Fruit fly (Drosophila melanogaster): ENCODE results near the gene Cbp80.

Gene Cbp80

DNA sequence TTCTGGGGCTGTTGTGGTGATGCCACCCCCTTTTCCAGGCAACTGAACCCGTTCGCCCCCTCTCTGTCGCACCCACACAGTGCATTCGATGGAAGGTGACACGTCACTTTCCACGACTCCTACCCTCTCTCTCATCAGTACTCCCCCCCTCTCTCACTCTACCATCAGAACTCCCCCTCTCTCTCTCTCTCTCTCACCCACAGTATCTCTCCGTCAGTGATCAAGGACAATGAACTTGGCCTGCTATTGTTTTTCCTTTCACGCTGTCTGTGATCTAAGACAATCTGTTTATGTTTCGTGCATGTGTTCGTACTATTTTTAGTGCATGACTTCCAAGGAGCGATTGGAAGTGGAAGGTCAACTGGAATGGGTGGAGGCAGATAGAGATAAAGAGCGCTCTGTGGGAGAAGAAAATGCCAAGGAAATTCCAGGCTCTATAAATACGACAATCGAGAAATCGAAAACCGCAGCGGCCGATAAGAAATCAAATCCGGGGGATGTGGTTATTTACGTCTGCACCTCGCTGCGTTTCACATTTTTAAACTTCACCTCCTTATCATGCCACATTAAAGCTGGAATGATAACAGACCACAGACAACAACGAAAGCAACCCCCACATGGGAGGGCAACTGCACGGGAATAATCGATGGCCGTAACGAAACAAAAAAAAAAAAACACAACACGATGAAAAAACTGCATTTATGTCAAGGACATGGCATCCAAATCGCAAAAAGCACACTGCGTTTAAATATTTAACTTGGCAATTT is 28.5 kb downstream of the Cbp80 start (continued):
- no peak for TF ChIP-seq zfh2 (GFP tag; optimal IDR thresholded peaks at IDR 0.05)
- TF ChIP-seq sqz (GFP tag; optimal IDR thresholded peaks at IDR 0.05), result peak; percentile 51
- no peak for TF ChIP-seq sima (GFP tag; optimal IDR thresholded peaks at IDR 0.05)
- no peak for TF ChIP-seq CrebB (tag; optimal IDR thresholded peaks at IDR 0.05)
- TF ChIP-seq danr (GFP tag; IDR thresholded peaks at IDR 0.05), result no peak
- TF ChIP-seq CG12942 (GFP tag; optimal IDR thresholded peaks at IDR 0.05), result no peak
- TF ChIP-seq Xbp1 (GFP tag; optimal IDR thresholded peaks at IDR 0.05), result peak; percentile 9
- peak; percentile 45 for TF ChIP-seq Kr (GFP tag; optimal IDR thresholded peaks at IDR 0.05)
- TF ChIP-seq crol (GFP tag; IDR thresholded peaks at IDR 0.05), result peak; percentile 95
- no peak for TF ChIP-seq dan (GFP tag; IDR thresholded peaks at IDR 0.05)
- TF ChIP-seq Dref (GFP tag; IDR thresholded peaks at IDR 0.05), result no peak

DNA sequence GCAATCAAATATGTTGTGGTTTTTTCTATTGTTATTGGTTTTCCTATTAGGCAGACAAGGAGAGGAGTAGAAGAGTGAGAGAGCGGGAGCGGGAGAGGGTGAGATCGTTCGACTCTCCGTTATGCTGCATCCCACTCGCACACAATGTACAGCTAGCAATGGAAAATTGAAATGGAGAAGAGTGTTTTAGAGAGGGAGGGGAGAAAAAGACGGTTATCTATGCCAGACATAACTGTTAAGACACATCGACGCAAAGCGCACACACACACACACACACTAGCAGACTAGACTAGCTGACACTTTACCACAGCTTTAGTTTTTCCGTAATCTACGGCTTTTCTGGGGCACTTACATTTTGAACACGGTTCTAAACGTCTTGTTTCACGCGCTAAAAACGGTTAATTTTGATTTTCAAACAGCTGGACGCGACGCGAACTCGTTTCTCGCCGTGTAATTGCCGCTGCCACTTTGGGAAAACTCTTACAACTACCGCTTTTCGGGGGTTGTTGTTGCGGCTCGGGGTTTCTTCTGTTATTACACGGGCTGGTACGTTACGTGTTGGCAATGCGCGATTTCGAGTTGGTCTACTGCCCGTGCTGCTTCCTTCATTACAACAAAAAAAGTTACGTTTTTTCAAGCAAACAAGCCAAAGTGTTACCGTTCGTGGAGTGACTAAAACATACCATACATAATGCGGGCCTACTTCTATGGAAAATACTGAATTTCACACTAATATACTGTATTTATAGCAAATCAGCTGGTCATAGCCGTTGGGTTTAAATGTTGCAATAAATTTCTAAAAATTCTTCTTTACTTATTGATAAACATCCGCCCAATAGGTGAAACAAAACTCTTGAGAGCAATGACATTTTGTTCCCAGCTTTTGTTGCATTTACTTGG is 29.3 kb downstream of the Cbp80 start, which contains the start of gene fzr:
TSS of gene fzr (minus strand) at position 625 of the 900 bp plus-strand sequence.
- peak; percentile 15 for TF ChIP-seq CG17568 (GFP tag; optimal IDR thresholded peaks at IDR 0.05)
- peak; percentile 50 to 88 for TF ChIP-seq crp (GFP tag; optimal IDR thresholded peaks at IDR 0.05)
- TF ChIP-seq vfl (GFP tag; optimal IDR thresholded peaks at IDR 0.05), result no peak
- TF ChIP-seq CG7963 (GFP tag; IDR thresholded peaks at IDR 0.05; ENCODE audit: partially characterized antibody), result no peak
- TF ChIP-seq Pdp1 (GFP tag; optimal IDR thresholded peaks at IDR 0.05), result peak in 1 of 2 experiments; percentile 32
- no peak for TF ChIP-seq croc (GFP tag; conservative IDR thresholded peaks at IDR 0.05)
- peak; percentile 35 for TF ChIP-seq kni (GFP tag; optimal IDR thresholded peaks at IDR 0.05)
- TF ChIP-seq sima (GFP tag; optimal IDR thresholded peaks at IDR 0.05), result no peak
- no peak for TF ChIP-seq Hr51 (GFP tag; optimal IDR thresholded peaks at IDR 0.05)
- TF ChIP-seq Med (GFP tag), result peak; percentile 14
- TF ChIP-seq CG2889 (GFP tag; IDR thresholded peaks at IDR 0.05), result no peak
- TF ChIP-seq Dip3 (GFP tag; optimal IDR thresholded peaks at IDR 0.05), result no peak
- no peak for TF ChIP-seq gcm (GFP tag; optimal IDR thresholded peaks at IDR 0.05)
- TF ChIP-seq GATAe (GFP tag; conservative IDR thresholded peaks at IDR 0.05), result no peak
- TF ChIP-seq tio (GFP tag; optimal IDR thresholded peaks at IDR 0.05), result no peak
- no peak for TF ChIP-seq da (GFP tag; optimal IDR thresholded peaks at IDR 0.05)
- peak; percentile 46 for TF ChIP-seq sqz (GFP tag; optimal IDR thresholded peaks at IDR 0.05)
- peak; percentile 72 to 74 for TF ChIP-seq Trl (optimal IDR thresholded peaks at IDR 0.05)
- no peak for TF ChIP-seq Trl (GFP tag; optimal IDR thresholded peaks at IDR 0.05)
- 0 out of 3 replicates have a peak, but pooled peaks have one; percentile 29 for TF ChIP-seq H15 (GFP tag; IDR thresholded peaks at IDR 0.05)
- no peak for TF ChIP-seq fd96Cb (tag; optimal IDR thresholded peaks at IDR 0.05)
- no peak for TF ChIP-seq Rfx (GFP tag; IDR thresholded peaks at IDR 0.05)
- no peak for TF ChIP-seq CG13775 (GFP tag; optimal IDR thresholded peaks at IDR 0.05)
- TF ChIP-seq CG42726 (GFP tag; IDR thresholded peaks at IDR 0.05; ENCODE audit: partially characterized antibody), result no peak
- no peak for TF ChIP-seq CG12219 (GFP tag; optimal IDR thresholded peaks at IDR 0.05)
- no peak for TF ChIP-seq kah (GFP tag; optimal IDR thresholded peaks at IDR 0.05)
- TF ChIP-seq Dip2 (GFP tag; IDR thresholded peaks at IDR 0.05), result no peak
- TF ChIP-seq CG9876 (GFP tag; optimal IDR thresholded peaks at IDR 0.05), result no peak
- no peak for TF ChIP-seq yki (optimal IDR thresholded peaks at IDR 0.05)
- peak; percentile 53; the same call in 2 of the 3 replicates for TF ChIP-seq ci (GFP tag; IDR thresholded peaks at IDR 0.05)
- TF ChIP-seq dati (GFP tag; IDR thresholded peaks at IDR 0.05), result no peak
- no peak for TF ChIP-seq CG18619 (GFP tag; optimal IDR thresholded peaks at IDR 0.05)
- TF ChIP-seq Six4 (GFP tag; optimal IDR thresholded peaks at IDR 0.05), result no peak
- TF ChIP-seq caup (GFP tag; optimal IDR thresholded peaks at IDR 0.05; ENCODE audit: severe bottlenecking), result no peak
- TF ChIP-seq toy (GFP tag; IDR thresholded peaks at IDR 0.05), result no peak
- no peak for TF ChIP-seq CG7987 (GFP tag; optimal IDR thresholded peaks at IDR 0.05)
- no peak for TF ChIP-seq lbe (GFP tag; optimal IDR thresholded peaks at IDR 0.05)
- TF ChIP-seq org-1 (GFP tag; optimal IDR thresholded peaks at IDR 0.05), result no peak
